Fruit fly (Drosophila melanogaster) whole organism, wandering third instar larva: ENCODE measurements around the gene CG10184.

Experiments
- CG32264 ChIP-seq: fragments of 200-800 bp; sonication (Bioruptor generic); optimal IDR thresholded peaks from 2 replicates; lab custom pipeline; 2016; ENCODE audit warnings: missing biosample characterization, missing genetic modification characterization
- CG9705 ChIP-seq: fragments of 200-800 bp; sonication (Bioruptor generic); optimal IDR thresholded peaks from 2 replicates; lab custom pipeline; 2018; ENCODE audit warnings: missing biosample characterization, mild to moderate bottlenecking, missing genetic modification characterization
- CrebA ChIP-seq: fragments of 200-800 bp; sonication (Bioruptor generic); optimal IDR thresholded peaks from 2 replicates; lab custom pipeline; 2016; ENCODE audit warnings: missing biosample characterization, mild to moderate bottlenecking, missing genetic modification characterization, borderline replicate concordance
- Dif ChIP-seq: fragments of 200-275, 200-300 bp; sonication (Bioruptor generic); optimal IDR thresholded peaks from 2 replicates; lab custom pipeline; 2018; ENCODE audit warnings: missing biosample characterization, missing genetic modification characterization; ENCODE audit not compliant: partially characterized antibody
- GATAd ChIP-seq: sonication (Bioruptor generic); optimal IDR thresholded peaks from 2 replicates; lab custom pipeline; 2016; ENCODE audit warnings: missing biosample characterization, missing genetic modification characterization
- HLH106 ChIP-seq: fragments of 200-800 bp; optimal IDR thresholded peaks from 3 replicates; lab custom pipeline; 2019; ENCODE audit warnings: missing biosample characterization, mild to moderate bottlenecking, missing genetic modification characterization, moderate library complexity
- Hnf4 ChIP-seq: fragments of 200-800 bp; sonication (Bioruptor generic); optimal IDR thresholded peaks from 2 replicates; lab custom pipeline; 2016; ENCODE audit warnings: missing biosample characterization, mild to moderate bottlenecking, missing genetic modification characterization
- Hr78 ChIP-seq: fragments of >200 bp; optimal IDR thresholded peaks from 2 replicates; lab custom pipeline; 2017; ENCODE audit warnings: missing biosample characterization, missing genetic modification characterization
- Hr83 ChIP-seq: fragments of 200-300 bp; sonication (Bioruptor generic); optimal IDR thresholded peaks from 2 replicates; lab custom pipeline; 2016; ENCODE audit warnings: missing biosample characterization, mild to moderate bottlenecking, missing genetic modification characterization, moderate library complexity; ENCODE audit not compliant: poor library complexity, severe bottlenecking
- Jra ChIP-seq: sonication (Bioruptor generic); optimal IDR thresholded peaks from 2 replicates; lab custom pipeline; 2016; ENCODE audit warnings: missing biosample characterization, missing genetic modification characterization
- Mio ChIP-seq: sonication (Bioruptor generic); optimal IDR thresholded peaks from 2 replicates; lab custom pipeline; 2016; ENCODE audit warnings: missing biosample characterization, missing genetic modification characterization
- Myc ChIP-seq: fragments of >200 bp; optimal IDR thresholded peaks from 2 replicates; lab custom pipeline; 2017
- N ChIP-seq: fragments of >200 bp; optimal IDR thresholded peaks from 2 replicates; lab custom pipeline; 2018; ENCODE audit warnings: missing biosample characterization, missing external identifiers, missing genetic modification characterization
- Rel ChIP-seq, 2 experiments: fragments of 200-800 bp; sonication (Bioruptor generic) in 1 of 2; optimal IDR thresholded peaks; 2 replicates in 1 of 2; 3 replicates in 1 of 2; lab custom pipeline; 2016 to 2019; ENCODE audit warnings: mild to moderate bottlenecking in 2 of 2, missing biosample characterization in 2 of 2, missing genetic modification characterization in 2 of 2, moderate library complexity in 1 of 2
- Sp1 ChIP-seq: fragments of 200-800 bp; sonication (Bioruptor generic); optimal IDR thresholded peaks from 3 replicates; lab custom pipeline; 2019; ENCODE audit warnings: missing biosample characterization, mild to moderate bottlenecking, missing genetic modification characterization, moderate library complexity
- Vsx2 ChIP-seq: fragments of 200-300, 225-300 bp; sonication (Bioruptor generic); optimal IDR thresholded peaks from 2 replicates; lab custom pipeline; 2018; ENCODE audit warnings: missing biosample characterization, missing genetic modification characterization; ENCODE audit not compliant: partially characterized antibody
- brk ChIP-seq: fragments of 200-800 bp; sonication (Bioruptor generic); optimal IDR thresholded peaks from 2 replicates; lab custom pipeline; 2016; ENCODE audit warnings: missing biosample characterization, mild to moderate bottlenecking, missing genetic modification characterization
- dl ChIP-seq, 2 experiments: fragments of 175-275, 200-275 bp in 1 of 2; fragments of 200-275 bp in 1 of 2; sonication (Bioruptor generic); optimal IDR thresholded peaks; lab custom pipeline; 2018; ENCODE audit warnings: mild to moderate bottlenecking in 2 of 2, missing biosample characterization in 2 of 2, missing genetic modification characterization in 2 of 2, moderate library complexity in 2 of 2; ENCODE audit not compliant: partially characterized antibody in 2 of 2, insufficient read depth in 1 of 2
- dsf ChIP-seq: sonication (Bioruptor generic); optimal IDR thresholded peaks from 2 replicates; lab custom pipeline; 2016; ENCODE audit warnings: missing biosample characterization, missing genetic modification characterization, borderline replicate concordance
- foxo ChIP-seq, 2 experiments: fragments of 200-800 bp; sonication (Bioruptor generic); optimal IDR thresholded peaks; 2 replicates in 1 of 2; 3 replicates in 1 of 2; lab custom pipeline; 2016 to 2017; ENCODE audit warnings: missing biosample characterization in 2 of 2, missing genetic modification characterization in 2 of 2
- h ChIP-seq: fragments of 200-800 bp; sonication (Bioruptor generic); optimal IDR thresholded peaks from 3 replicates; lab custom pipeline; 2016; ENCODE audit warnings: missing biosample characterization, mild to moderate bottlenecking, missing genetic modification characterization
- jim ChIP-seq: fragments of 175-275, 200-325 bp; sonication (Bioruptor generic); optimal IDR thresholded peaks from 2 replicates; lab custom pipeline; 2016; ENCODE audit warnings: missing biosample characterization, mild to moderate bottlenecking, missing genetic modification characterization
- lola ChIP-seq: fragments of >200 bp; optimal IDR thresholded peaks from 2 replicates; lab custom pipeline; 2017; ENCODE audit warnings: missing biosample characterization, missing genetic modification characterization
- pan ChIP-seq: fragments of >200 bp; optimal IDR thresholded peaks from 2 replicates; lab custom pipeline; 2017
- psq ChIP-seq: fragments of 200-800 bp; sonication (Bioruptor generic); optimal IDR thresholded peaks from 3 replicates; lab custom pipeline; 2017; ENCODE audit warnings: missing biosample characterization, mild to moderate bottlenecking, missing genetic modification characterization, moderate library complexity
- rgr ChIP-seq: fragments of 200-800 bp; sonication (Bioruptor generic); optimal IDR thresholded peaks from 3 replicates; lab custom pipeline; 2016; ENCODE audit warnings: missing biosample characterization, mild to moderate bottlenecking, missing genetic modification characterization
- sv ChIP-seq: fragments of 200-800 bp; sonication (Bioruptor generic); optimal IDR thresholded peaks from 3 replicates; lab custom pipeline; 2016; ENCODE audit warnings: missing biosample characterization, missing genetic modification characterization
- tai ChIP-seq: sonication (Bioruptor generic); optimal IDR thresholded peaks from 2 replicates; lab custom pipeline; 2016; ENCODE audit warnings: missing biosample characterization, missing genetic modification characterization
- woc ChIP-seq: sonication (Bioruptor generic); optimal IDR thresholded peaks from 2 replicates; lab custom pipeline; 2016; ENCODE audit warnings: missing biosample characterization, mild to moderate bottlenecking, missing genetic modification characterization

CG10184 gene

DNA sequence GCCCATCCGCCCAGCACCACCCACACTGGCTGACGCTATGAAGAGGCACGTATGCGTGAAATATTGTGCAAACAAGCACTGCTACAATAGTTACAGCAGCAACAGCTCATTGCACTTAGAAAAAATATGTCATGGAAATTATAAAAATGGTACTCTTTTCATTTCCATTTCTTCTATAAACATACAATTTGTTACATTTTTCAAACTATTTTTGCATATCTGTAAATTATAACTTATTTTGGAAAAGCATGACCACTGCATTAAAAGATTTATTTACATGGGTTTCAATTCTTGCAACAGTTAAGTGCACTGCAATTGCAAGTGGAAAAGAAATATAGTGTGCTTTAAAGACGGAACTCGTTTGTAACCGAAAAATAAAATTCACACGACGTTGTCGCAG, 33.1 kb upstream of the CG10184 start:
- TF ChIP-seq N (GFP tag; lab: Kevin White, UChicago) (no peak), CrebA (no peak), pan (lab: Kevin White, UChicago) (no peak), Sp1 (GFP tag; lab: Kevin White, UChicago) (no peak)

DNA sequence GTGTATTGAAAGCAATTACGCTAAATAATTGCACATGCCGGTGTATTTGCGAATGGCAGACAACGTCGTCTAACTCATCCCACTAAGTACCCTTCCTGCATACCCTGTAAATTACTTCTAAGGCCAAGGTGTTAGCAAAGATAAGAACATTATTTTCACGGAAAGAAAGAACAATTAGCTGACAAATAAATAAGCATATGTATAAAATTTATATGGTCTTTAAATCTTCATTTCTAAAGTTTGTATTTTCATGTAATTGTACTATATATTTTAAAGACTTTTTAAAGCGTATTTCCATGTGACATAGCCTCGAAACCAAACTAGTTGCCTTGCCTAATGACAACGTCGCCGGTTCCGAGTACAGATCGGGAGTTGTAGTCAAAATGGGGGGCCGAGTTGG, 32.0 kb upstream of the CG10184 start:
- TF ChIP-seq foxo (GFP tag; optimal IDR thresholded peaks at IDR 0.05; lab: Kevin White, UChicago) (no peak), pan (lab: Kevin White, UChicago) (no peak)
- TF ChIP-seq, all 38 proteins: peak for 0

DNA sequence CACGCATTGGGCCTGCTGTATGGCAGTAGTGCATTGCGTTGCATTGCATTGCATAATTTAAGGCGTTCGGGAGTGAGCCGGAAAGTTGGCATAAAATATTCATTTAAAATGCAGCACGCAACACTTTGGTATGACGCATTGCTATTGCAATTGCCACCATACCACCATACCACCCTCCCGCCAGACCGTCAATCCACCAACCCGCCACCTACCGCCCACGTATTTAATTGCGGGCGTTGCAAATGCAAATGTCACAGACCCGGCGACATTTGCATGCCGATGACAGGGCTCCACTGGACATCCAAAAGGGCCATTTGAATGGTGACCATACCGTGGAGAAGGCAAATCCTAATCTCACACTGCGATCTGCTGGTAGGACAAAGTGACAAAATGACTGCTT, 29.5 kb upstream of the CG10184 start:
- TF ChIP-seq HLH106 (tag; lab: Kevin White, UChicago), result no peak
- TF ChIP-seq psq, result no peak
- no peak for TF ChIP-seq Vsx2 (GFP tag; lab: Kevin White, UChicago)
- no peak for TF ChIP-seq sv
- no peak for TF ChIP-seq CG9705 (GFP tag; lab: Kevin White, UChicago)
- no peak for TF ChIP-seq rgr (GFP tag; lab: Kevin White, UChicago)
- no peak for TF ChIP-seq Jra (GFP tag; lab: Kevin White, UChicago)
- TF ChIP-seq CrebA, result no peak
- TF ChIP-seq pan (lab: Kevin White, UChicago), result no peak
- TF ChIP-seq lola (GFP tag; lab: Kevin White, UChicago), result no peak
- no peak for TF ChIP-seq dl (GFP tag; optimal IDR thresholded peaks at IDR 0.05; lab: Kevin White, UChicago; ENCODE audit: insufficient read depth in 1 of 2, partially characterized antibody in 2 of 2)
- TF ChIP-seq Rel (GFP tag; optimal IDR thresholded peaks at IDR 0.05; lab: Kevin White, UChicago), result no peak
- no peak for TF ChIP-seq Rel (tag; optimal IDR thresholded peaks at IDR 0.05; lab: Kevin White, UChicago)
- no peak for TF ChIP-seq CG32264 (GFP tag; lab: Kevin White, UChicago)

DNA sequence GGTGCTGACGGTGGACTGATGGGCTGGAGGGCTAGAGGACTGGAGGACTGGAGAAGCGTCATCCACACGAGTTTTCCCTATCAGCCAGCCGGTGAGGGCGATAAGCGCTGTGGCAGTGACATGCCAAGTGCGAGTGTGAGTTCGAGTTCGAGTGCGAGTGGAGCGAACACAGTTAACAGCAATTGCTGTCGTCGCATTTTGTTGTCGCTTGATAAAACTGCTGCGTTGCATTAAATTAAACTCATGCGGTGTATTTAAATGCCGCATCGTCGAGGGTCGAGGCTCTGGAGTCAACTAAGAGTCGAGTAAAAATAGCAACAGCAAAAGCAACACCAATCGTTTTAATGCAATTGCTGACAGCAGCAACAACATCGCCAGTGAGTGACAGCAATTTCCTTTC, 24.3 kb upstream of the CG10184 start:
- no peak for TF ChIP-seq pan (lab: Kevin White, UChicago)
- TF ChIP-seq h, result peak; percentile 15

DNA sequence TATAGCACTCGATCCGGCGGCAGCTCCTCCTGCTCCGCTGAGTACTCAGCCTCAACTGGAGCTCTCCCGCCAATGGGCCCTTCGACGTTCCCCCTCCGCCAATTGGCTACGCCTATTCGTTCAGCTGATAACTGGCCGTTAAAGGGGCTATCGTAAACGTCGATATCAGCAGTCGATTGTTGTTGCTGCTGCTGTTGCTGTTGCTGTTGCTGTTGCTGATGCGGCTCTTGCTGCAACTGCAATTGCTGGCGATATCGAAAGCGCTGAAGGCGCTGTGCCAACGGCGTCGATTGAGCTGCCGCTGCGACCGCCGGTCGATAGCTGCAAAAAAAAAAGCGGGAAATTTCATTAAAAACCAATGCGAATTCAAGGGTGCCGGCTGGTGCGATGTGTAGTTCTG, 21.8 kb upstream of the CG10184 start:
- TF ChIP-seq Myc (lab: Kevin White, UChicago) (no peak), N (GFP tag; lab: Kevin White, UChicago) (no peak), Dif (GFP tag; lab: Kevin White, UChicago) (no peak), sv (no peak), foxo (GFP tag; optimal IDR thresholded peaks at IDR 0.05; lab: Kevin White, UChicago) (no peak)
- TF ChIP-seq, all 38 proteins: peak for 0

DNA sequence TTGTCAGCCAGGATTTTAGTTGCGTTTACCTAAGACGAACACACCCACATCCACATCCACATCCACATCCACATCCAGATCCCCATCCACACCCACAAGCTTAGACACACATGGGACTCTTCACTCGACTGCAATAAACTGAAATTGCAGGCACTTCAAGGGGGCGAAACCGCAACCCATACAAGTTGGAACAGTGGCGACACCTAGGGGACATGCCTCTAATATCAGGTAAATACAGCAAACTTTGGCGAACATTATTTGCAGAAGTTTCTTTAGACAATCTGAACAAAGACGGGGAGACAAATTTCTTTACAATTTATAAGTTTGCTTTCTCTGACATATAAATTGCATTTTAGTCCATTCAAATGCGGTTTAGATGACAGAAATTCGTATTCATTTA, 17.7 kb upstream of the CG10184 start:
- TF ChIP-seq brk (no peak), GATAd (no peak), Vsx2 (GFP tag; lab: Kevin White, UChicago) (no peak), Jra (GFP tag; lab: Kevin White, UChicago) (no peak), dsf (GFP tag; lab: Kevin White, UChicago) (no peak), tai (no peak), CrebA (no peak), Mio (GFP tag; lab: Kevin White, UChicago) (no peak), lola (GFP tag; lab: Kevin White, UChicago) (no peak), jim (GFP tag; lab: Kevin White, UChicago) (no peak), N (GFP tag; lab: Kevin White, UChicago) (no peak), Sp1 (GFP tag; lab: Kevin White, UChicago) (no peak), Dif (GFP tag; lab: Kevin White, UChicago) (no peak)

DNA sequence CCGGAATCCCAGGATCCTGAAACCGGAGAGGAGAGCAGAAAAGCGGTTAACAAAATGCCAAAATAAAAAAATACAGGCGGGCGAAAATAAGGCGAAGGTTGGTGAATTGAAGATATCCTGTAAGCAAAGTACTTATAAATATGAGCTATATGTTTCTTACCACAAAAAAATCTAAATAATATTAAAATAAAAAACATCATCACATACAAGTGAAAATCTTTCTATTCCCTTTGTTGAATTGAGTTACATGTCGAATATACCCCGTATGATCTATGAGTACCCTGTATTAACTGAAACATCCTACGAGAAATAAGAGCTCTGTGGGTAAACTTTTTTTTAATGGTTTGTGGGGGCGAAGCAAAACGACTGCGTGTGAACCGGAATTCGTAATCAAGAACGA, 6.8 kb upstream of the CG10184 start:
- TF ChIP-seq Jra (GFP tag; lab: Kevin White, UChicago) (no peak), pan (lab: Kevin White, UChicago) (no peak), N (GFP tag; lab: Kevin White, UChicago) (no peak), Dif (GFP tag; lab: Kevin White, UChicago) (no peak), dsf (GFP tag; lab: Kevin White, UChicago) (no peak), Mio (GFP tag; lab: Kevin White, UChicago) (no peak), tai (no peak), h (no peak), CrebA (no peak), Hnf4 (GFP tag; lab: Kevin White, UChicago) (no peak), Hr78 (no peak), woc (GFP tag; lab: Kevin White, UChicago) (no peak), Hr83 (no peak), Sp1 (GFP tag; lab: Kevin White, UChicago) (no peak), foxo (GFP tag; optimal IDR thresholded peaks at IDR 0.05; lab: Kevin White, UChicago) (no peak), dl (GFP tag; optimal IDR thresholded peaks at IDR 0.05; lab: Kevin White, UChicago; ENCODE audit: insufficient read depth in 1 of 2, partially characterized antibody in 2 of 2) (no peak), rgr (GFP tag; lab: Kevin White, UChicago) (no peak), sv (no peak), CG32264 (GFP tag; lab: Kevin White, UChicago) (no peak), Rel (GFP tag; optimal IDR thresholded peaks at IDR 0.05; lab: Kevin White, UChicago) (no peak), Rel (tag; optimal IDR thresholded peaks at IDR 0.05; lab: Kevin White, UChicago) (no peak)
